Worm (Caenorhabditis elegans) whole organism, L4/young adult: ENCODE results near the gene ufbp-1.

Experiments used
- dao-5 ChIP-seq: sonication (generic microtip); optimal IDR thresholded peaks from 2 replicates; lab custom pipeline; 2016; ENCODE audit warnings: missing genotype, missing genetic modification characterization, moderate library complexity, missing compliant biosample characterization
- him-1 ChIP-seq: sonication (generic microtip); optimal IDR thresholded peaks from 2 replicates; lab custom pipeline; 2016; ENCODE audit warnings: missing genotype, missing genetic modification reagents, missing genetic modification characterization, missing compliant biosample characterization

- TF ChIP-seq him-1 (tag; lab: Kevin White, UChicago), result no peak
- TF ChIP-seq dao-5 (tag; lab: Kevin White, UChicago), result no peak
These were observed 11.3 kb downstream of the ufbp-1 start, which contains the start of gene ZK1236.5 for ce11 chrIII:8432143-8432542.
